Worm (Caenorhabditis elegans): ENCODE results near the gene F14B8.6.

- TF ChIP-seq klf-2 (GFP tag; conservative IDR thresholded peaks at IDR 0.05) (no peak), ref-1 (GFP tag; conservative IDR thresholded peaks at IDR 0.05) (no peak), ztf-23 (GFP tag; IDR thresholded peaks at IDR 0.05) (no peak), flt-1 (GFP tag; IDR thresholded peaks at IDR 0.05) (no peak), cog-1 (tag; optimal IDR thresholded peaks at IDR 0.05) (no peak), ztf-29 (GFP tag; IDR thresholded peaks at IDR 0.05) (no peak)
Observed at ce11 chrX:6967057-6967456, 34.8 kb upstream of the F14B8.6 start, which contains the start of gene F01E11.3.

All from whole organism, midembryonic.